Fruit fly (Drosophila melanogaster): ENCODE data around the gene endos.

dm6 chr3L:14078227-14078626, 46.7 kb upstream of the endos start:
- no peak for TF ChIP-seq CTCF (optimal IDR thresholded peaks at IDR 0.05)
- no peak for TF ChIP-seq CG8478 (optimal IDR thresholded peaks at IDR 0.05)
